Fruit fly (Drosophila melanogaster) whole organism, prepupa: Measurements from ENCODE around the gene CheB38a.

Experiments
- Blimp-1 ChIP-seq: fragments of 200-800 bp; sonication (Bioruptor generic); optimal IDR thresholded peaks from 3 replicates; lab custom pipeline; 2017; ENCODE audit warnings: missing biosample characterization, missing genetic modification characterization, mild to moderate bottlenecking, moderate library complexity, missing genetic modification reagents
- CG10669 ChIP-seq: fragments of 200-800 bp; sonication (Bioruptor generic); optimal IDR thresholded peaks from 3 replicates; lab custom pipeline; 2018; ENCODE audit warnings: missing biosample characterization, mild to moderate bottlenecking, missing genetic modification characterization, moderate library complexity
- CG11762 ChIP-seq: fragments of 200-800 bp; sonication (Bioruptor generic); optimal IDR thresholded peaks from 3 replicates; lab custom pipeline; 2016; ENCODE audit warnings: missing biosample characterization, missing genetic modification characterization; ENCODE audit not compliant: insufficient read depth
- CG11902 ChIP-seq: fragments of 200-800 bp; sonication (Bioruptor generic); optimal IDR thresholded peaks from 3 replicates; lab custom pipeline; 2016; ENCODE audit warnings: missing biosample characterization, missing genetic modification characterization
- CG15336 ChIP-seq: fragments of 200-800 bp; sonication (Bioruptor generic); IDR thresholded peaks from 2 replicates; pipeline ENCODE4 v1.3.6; 2022; ENCODE audit warnings: missing biosample characterization, missing genetic modification characterization
- CG16779 ChIP-seq: fragments of 200-800 bp; sonication (Bioruptor generic); optimal IDR thresholded peaks from 3 replicates; lab custom pipeline; 2017; ENCODE audit warnings: missing biosample characterization, mild to moderate bottlenecking, missing genetic modification characterization
- CG31627 ChIP-seq: fragments of 200-800 bp; sonication (Bioruptor generic); optimal IDR thresholded peaks from 3 replicates; lab custom pipeline; 2016; ENCODE audit warnings: missing biosample characterization, missing genetic modification characterization
- CG4318 ChIP-seq: fragments of 200-800 bp; sonication (Bioruptor generic); optimal IDR thresholded peaks from 3 replicates; lab custom pipeline; 2017; ENCODE audit warnings: missing biosample characterization, mild to moderate bottlenecking, missing genetic modification characterization
- CG6276 ChIP-seq: fragments of 200-800 bp; sonication (Bioruptor generic); optimal IDR thresholded peaks from 2 replicates; lab custom pipeline; 2017; ENCODE audit warnings: missing biosample characterization, mild to moderate bottlenecking, missing genetic modification characterization
- CG6792 ChIP-seq: fragments of 200-800 bp; sonication (Bioruptor generic); optimal IDR thresholded peaks from 3 replicates; lab custom pipeline; 2016; ENCODE audit warnings: missing biosample characterization, missing genetic modification characterization
- CG6808 ChIP-seq: fragments of 200-800 bp; sonication (Bioruptor generic); optimal IDR thresholded peaks from 3 replicates; lab custom pipeline; 2017; ENCODE audit warnings: missing biosample characterization, missing genetic modification characterization, mild to moderate bottlenecking, moderate library complexity, missing genetic modification reagents
- CG7368 ChIP-seq: fragments of 200-800 bp; sonication (Bioruptor generic); optimal IDR thresholded peaks from 3 replicates; lab custom pipeline; 2016; ENCODE audit warnings: missing biosample characterization, missing genetic modification characterization
- CG8319 ChIP-seq: fragments of 200-800 bp; sonication (Bioruptor generic); optimal IDR thresholded peaks from 3 replicates; lab custom pipeline; 2016; ENCODE audit warnings: missing biosample characterization, missing genetic modification characterization
- CG8632 ChIP-seq: fragments of 200-800 bp; sonication (Bioruptor generic); optimal IDR thresholded peaks from 3 replicates; lab custom pipeline; 2016; ENCODE audit warnings: missing biosample characterization, missing genetic modification characterization
- CG9139 ChIP-seq: fragments of 200-800 bp; sonication (Bioruptor generic); optimal IDR thresholded peaks from 3 replicates; lab custom pipeline; 2017; ENCODE audit warnings: missing biosample characterization, mild to moderate bottlenecking, missing genetic modification characterization
- Eip78C ChIP-seq: fragments of 200-800 bp; sonication (Bioruptor generic); peaks from one replicate; lab custom pipeline; 2016; ENCODE audit warnings: missing biosample characterization, missing genetic modification characterization
- Eip93F ChIP-seq: fragments of 200-800 bp; sonication (Bioruptor generic); optimal IDR thresholded peaks from 2 replicates; lab custom pipeline; 2016; ENCODE audit warnings: missing biosample characterization, mild to moderate bottlenecking, missing genetic modification characterization
- Ets21C ChIP-seq: fragments of 200-800 bp; sonication (Bioruptor generic); optimal IDR thresholded peaks from 3 replicates; lab custom pipeline; 2016; ENCODE audit warnings: missing biosample characterization, missing genetic modification characterization
- Gug ChIP-seq: fragments of 200-800 bp; sonication (Bioruptor generic); IDR thresholded peaks from 2 replicates; pipeline ENCODE4 v1.3.6; 2022; ENCODE audit warnings: missing biosample characterization, missing genetic modification characterization
- Hr38 ChIP-seq: sonication (Bioruptor generic); optimal IDR thresholded peaks from 2 replicates; lab custom pipeline; 2016; ENCODE audit warnings: missing biosample characterization, missing genetic modification characterization
- Smox ChIP-seq: fragments of 200-800 bp; sonication (Bioruptor generic); optimal IDR thresholded peaks from 3 replicates; lab custom pipeline; 2016; ENCODE audit warnings: missing biosample characterization, missing genetic modification characterization
- Sox14 ChIP-seq: fragments of 200-800 bp; sonication (Bioruptor generic); optimal IDR thresholded peaks from 3 replicates; lab custom pipeline; 2016; ENCODE audit warnings: missing biosample characterization, missing genetic modification characterization
- Sox15 ChIP-seq: fragments of 200-800 bp; sonication (Bioruptor generic); optimal IDR thresholded peaks from 3 replicates; lab custom pipeline; 2016; ENCODE audit warnings: missing biosample characterization, missing genetic modification characterization
- cyc ChIP-seq: fragments of 200-800 bp; sonication (Bioruptor generic); optimal IDR thresholded peaks from 3 replicates; lab custom pipeline; 2016; ENCODE audit warnings: missing biosample characterization, missing genetic modification characterization
- dsx ChIP-seq: fragments of 200-800 bp; optimal IDR thresholded peaks from 3 replicates; lab custom pipeline; 2019; ENCODE audit warnings: missing biosample characterization, mild to moderate bottlenecking, missing genetic modification characterization, moderate library complexity; ENCODE audit not compliant: poor library complexity, severe bottlenecking
- eg ChIP-seq: fragments of 200-800 bp; sonication (Bioruptor generic); IDR thresholded peaks from 3 replicates; pipeline ENCODE4 v1.3.6; 2022; ENCODE audit warnings: missing biosample characterization, missing genetic modification characterization
- esn ChIP-seq: fragments of 200-800 bp; sonication (Bioruptor generic); optimal IDR thresholded peaks from 2 replicates; lab custom pipeline; 2016; ENCODE audit warnings: missing biosample characterization, mild to moderate bottlenecking, missing genetic modification characterization, moderate library complexity
- fd59A ChIP-seq: fragments of 200-800 bp; sonication (Bioruptor generic); optimal IDR thresholded peaks from 2 replicates; lab custom pipeline; 2017; ENCODE audit warnings: missing biosample characterization, mild to moderate bottlenecking, missing genetic modification characterization, missing genetic modification reagents
- net ChIP-seq: fragments of 200-800 bp; sonication (Bioruptor generic); optimal IDR thresholded peaks from 3 replicates; lab custom pipeline; 2016; ENCODE audit warnings: missing biosample characterization, missing genetic modification characterization
- pdm3 ChIP-seq: fragments of 200-800 bp; sonication (Bioruptor generic); optimal IDR thresholded peaks from 3 replicates; lab custom pipeline; 2016; ENCODE audit warnings: missing biosample characterization, missing genetic modification characterization
- salr ChIP-seq, 2 experiments: fragments of 200-800 bp; sonication (Bioruptor generic); optimal IDR thresholded peaks; 3 replicates each; lab custom pipeline; 2016 to 2018; ENCODE audit warnings: missing biosample characterization in 2 of 2, missing genetic modification characterization in 2 of 2, mild to moderate bottlenecking in 1 of 2
- spab ChIP-seq: fragments of 200-800 bp; sonication (Bioruptor generic); optimal IDR thresholded peaks from 2 replicates; lab custom pipeline; 2017; ENCODE audit warnings: missing biosample characterization, mild to moderate bottlenecking, missing genetic modification characterization, missing genetic modification reagents
- svp ChIP-seq: fragments of 200-800 bp; sonication (Bioruptor generic); peaks from one replicate; lab custom pipeline; 2016; ENCODE audit warnings: missing biosample characterization, missing genetic modification characterization
- topi ChIP-seq: fragments of 200-800 bp; sonication (Bioruptor generic); optimal IDR thresholded peaks from 3 replicates; lab custom pipeline; 2016; ENCODE audit warnings: missing biosample characterization, missing genetic modification characterization
- vri ChIP-seq: fragments of 200-800 bp; sonication (Bioruptor generic); optimal IDR thresholded peaks from 3 replicates; lab custom pipeline; 2016; ENCODE audit warnings: missing biosample characterization, mild to moderate bottlenecking, missing genetic modification characterization

Gene CheB38a

dm6 chr2L:20821249-20822024, 3.1 kb upstream of the CheB38a start (continued):
- TF ChIP-seq fd59A (GFP tag; lab: Kevin White, UChicago) (no peak), CG8632 (no peak), net (GFP tag; lab: Kevin White, UChicago) (no peak), esn (GFP tag; lab: Kevin White, UChicago) (no peak), salr (GFP tag; optimal IDR thresholded peaks at IDR 0.05; lab: Kevin White, UChicago) (no peak), Sox15 (GFP tag; lab: Kevin White, UChicago) (no peak), CG11902 (no peak), CG8319 (GFP tag; lab: Kevin White, UChicago) (peak; percentile 30), svp (no peak), cyc (no peak), CG16779 (tag; lab: Kevin White, UChicago) (peak; percentile 21), Eip93F (GFP tag; lab: Kevin White, UChicago) (peak; percentile 65), CG7368 (GFP tag; lab: Kevin White, UChicago) (peak; percentile 44)

DNA sequence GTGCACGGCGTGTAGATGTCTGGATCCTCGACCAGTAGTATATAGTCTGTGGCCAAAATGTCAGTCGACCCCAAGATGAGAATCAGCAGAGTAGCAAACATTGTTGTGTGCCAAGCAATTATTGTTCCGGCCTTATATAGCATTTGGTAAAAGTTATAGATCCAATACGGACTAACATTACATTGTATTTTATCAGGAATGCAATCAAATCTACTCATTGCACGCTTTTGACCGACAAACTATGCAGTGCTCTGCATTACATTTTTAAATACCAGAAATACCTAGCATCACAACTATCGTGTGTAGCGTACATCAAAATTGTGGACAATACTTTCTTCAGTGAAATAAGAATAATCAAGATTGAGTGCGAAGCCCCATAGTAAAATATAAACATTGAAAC, 2.4 kb upstream of the CheB38a start, which contains the start of gene CheB38c:
TSS of gene CheB38c (minus strand) at position 101 of the 400 bp plus-strand sequence.
- TF ChIP-seq CG8632 (no peak), CG6808 (GFP tag; lab: Kevin White, UChicago) (no peak), Sox14 (GFP tag; lab: Kevin White, UChicago) (no peak), CG11762 (GFP tag; lab: Kevin White, UChicago) (no peak), svp (no peak), Eip78C (peak; percentile 19), CG15336 (GFP tag; lab: Robert Waterston, UW) (no peak), pdm3 (GFP tag; lab: Kevin White, UChicago) (no peak), Smox (GFP tag; lab: Kevin White, UChicago) (no peak), dsx (GFP tag; lab: Kevin White, UChicago) (peak; percentile 35), Eip93F (GFP tag; lab: Kevin White, UChicago) (no peak)

DNA sequence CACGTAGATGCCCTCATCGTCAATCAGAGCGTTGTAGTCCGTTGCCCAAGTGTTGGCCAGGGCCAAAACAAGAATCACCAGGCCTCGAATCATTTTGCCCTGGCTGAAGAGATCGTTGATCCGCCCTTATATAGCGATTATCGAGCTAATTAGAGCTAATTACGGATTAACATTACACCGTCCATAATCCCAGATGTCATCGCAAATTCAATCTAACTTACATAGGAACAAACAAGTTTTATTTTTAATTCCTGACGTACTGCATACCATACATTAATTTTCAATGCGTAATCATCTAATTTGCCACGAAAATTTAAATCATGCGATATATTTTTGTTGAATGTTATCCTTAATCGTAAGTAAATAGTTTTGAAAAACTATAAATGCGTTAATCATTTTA, 1.2 kb downstream of the CheB38a start, which contains the start of gene CheB38b:
TSS of gene CheB38b (minus strand) at position 101 of the 400 bp plus-strand sequence.
- TF ChIP-seq topi (GFP tag; lab: Kevin White, UChicago) (no peak), CG6808 (GFP tag; lab: Kevin White, UChicago) (no peak), CG10669 (no peak), CG6276 (GFP tag; lab: Kevin White, UChicago) (no peak), CG4318 (GFP tag; lab: Kevin White, UChicago) (no peak), Ets21C (no peak), dsx (GFP tag; lab: Kevin White, UChicago) (no peak), Blimp-1 (GFP tag; lab: Kevin White, UChicago) (no peak), svp (no peak), Smox (GFP tag; lab: Kevin White, UChicago) (no peak), CG9139 (GFP tag; lab: Kevin White, UChicago) (no peak), net (GFP tag; lab: Kevin White, UChicago) (no peak), CG31627 (GFP tag; lab: Kevin White, UChicago) (no peak)
- TF ChIP-seq, all 60 proteins: peak for 0

dm6 chr2L:20816140-20816539, 2.2 kb downstream of the CheB38a start, which contains the start of gene CG33322:
Gene CG33322 (minus strand): TSS chr2L:20816240.
- TF ChIP-seq Hr38 (GFP tag; lab: Kevin White, UChicago) (no peak), eg (GFP tag; lab: Robert Waterston, UW) (no peak), Gug (GFP tag; lab: Robert Waterston, UW) (no peak), CG16779 (tag; lab: Kevin White, UChicago) (no peak), CG8319 (GFP tag; lab: Kevin White, UChicago) (no peak), CG4318 (GFP tag; lab: Kevin White, UChicago) (no peak), vri (no peak), svp (no peak), CG6792 (GFP tag; lab: Kevin White, UChicago) (no peak), spab (GFP tag; lab: Kevin White, UChicago) (no peak)
